Worm (Caenorhabditis elegans) whole organism, L4 larva: Measurements from ENCODE around the gene Y38E10A.34.

Experiments
- F37D6.2 ChIP-seq: sonication (generic microtip); optimal IDR thresholded peaks from 2 replicates; lab custom pipeline; 2016; ENCODE audit warnings: mild to moderate bottlenecking, missing genetic modification characterization, missing compliant biosample characterization
- ceh-28 ChIP-seq: fragments of 150-350 bp; optimal IDR thresholded peaks from 2 replicates; lab custom pipeline; 2014; ENCODE audit warnings: missing biosample characterization, missing genetic modification reagents, missing genetic modification characterization
- ceh-82 ChIP-seq: sonication (generic microtip); optimal IDR thresholded peaks from 2 replicates; lab custom pipeline; 2017; ENCODE audit warnings: missing biosample characterization, missing genetic modification characterization
- egl-27 ChIP-seq: sonication (generic microtip); optimal IDR thresholded peaks from 3 replicates; lab custom pipeline; 2017; ENCODE audit warnings: missing biosample characterization, missing genetic modification reagents, missing genetic modification characterization
- fkh-10 ChIP-seq: fragments of 150-350 bp; optimal IDR thresholded peaks from 2 replicates; lab custom pipeline; 2014; ENCODE audit warnings: missing biosample characterization, missing genetic modification reagents, missing genetic modification characterization
- lir-3 ChIP-seq: sonication (generic microtip); optimal IDR thresholded peaks from 2 replicates; lab custom pipeline; 2016; ENCODE audit warnings: mild to moderate bottlenecking, missing genetic modification characterization, missing compliant biosample characterization
- mdt-29 ChIP-seq: fragments of 200-800 bp; sonication (Bioruptor generic); IDR thresholded peaks from 2 replicates; pipeline ENCODE4 v1.3.6; 2022; ENCODE audit warnings: missing genetic modification reagents, missing genetic modification characterization, missing compliant biosample characterization
- mes-2 ChIP-seq: sonication (generic microtip); optimal IDR thresholded peaks from 2 replicates; lab custom pipeline; 2016; ENCODE audit warnings: missing genotype, mild to moderate bottlenecking, missing genetic modification characterization, missing compliant biosample characterization; ENCODE audit not compliant: poor library complexity, severe bottlenecking
- nhr-76 ChIP-seq: fragments of 150-350 bp; optimal IDR thresholded peaks from 2 replicates; lab custom pipeline; 2014; ENCODE audit warnings: missing biosample characterization, missing genetic modification characterization
- pha-4 ChIP-seq, 2 experiments: fragments of 150-350 bp in 1 of 2; fragments of 200-800 bp in 1 of 2; sonication (Bioruptor generic) in 1 of 2; IDR thresholded peaks in 1 of 2; optimal IDR thresholded peaks in 1 of 2; 2 replicates each; pipeline versions ENCODE4 v1.3.6 to Lab custom; 2014 to 2022; ENCODE audit warnings: missing genetic modification characterization in 2 of 2, missing genetic modification reagents in 2 of 2, missing biosample characterization in 1 of 2, missing compliant biosample characterization in 1 of 2
- php-3 ChIP-seq: fragments of 200-800 bp; sonication (Bioruptor generic); IDR thresholded peaks from 2 replicates; pipeline ENCODE4 v1.3.6; 2022; ENCODE audit warnings: missing genetic modification reagents, missing genetic modification characterization, missing compliant biosample characterization
- set-16 ChIP-seq: fragments of 200-800 bp; sonication (Bioruptor generic); IDR thresholded peaks from 2 replicates; pipeline ENCODE4 v1.3.6; 2022; ENCODE audit warnings: missing genetic modification reagents, missing genetic modification characterization, missing compliant biosample characterization
- unc-62 ChIP-seq, 3 experiments: fragments of 150-350 bp in 1 of 3; sonication (generic microtip); optimal IDR thresholded peaks in 2 of 3; peaks in 1 of 3; 1 replicate in 1 of 3; 2 replicates in 2 of 3; lab custom pipeline; 2014 to 2017; ENCODE audit warnings: missing biosample characterization in 3 of 3, missing genetic modification characterization in 3 of 3, missing genetic modification reagents in 3 of 3, missing genotype in 1 of 3

DNA sequence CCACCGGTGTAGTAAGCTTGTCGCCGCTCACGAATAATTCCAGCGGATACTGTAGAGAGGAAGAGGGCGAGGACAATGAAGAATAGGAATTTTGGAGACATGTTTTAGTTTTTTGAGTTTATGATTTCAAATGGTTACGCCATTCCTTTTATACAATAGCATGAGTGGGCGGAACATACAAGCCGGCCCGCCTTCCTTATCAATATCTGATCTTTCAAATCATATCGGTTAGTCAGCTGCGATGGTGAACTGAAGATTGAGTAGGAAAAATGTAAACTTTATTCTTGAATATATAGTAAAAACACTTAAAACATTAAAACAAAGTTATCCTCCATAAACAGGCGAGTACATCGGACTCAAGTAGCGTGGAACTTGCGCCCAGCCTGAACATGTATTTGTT lies 10.2 kb upstream of the Y38E10A.34 start, which contains the start of gene nspe-1:
- TF ChIP-seq F37D6.2 (tag; lab: Kevin White, UChicago) (no peak), pha-4 (GFP tag; IDR thresholded peaks at IDR 0.05; lab: Robert Waterston, UW) (no peak), pha-4 (tag; optimal IDR thresholded peaks at IDR 0.05; lab: Kevin White, UChicago) (no peak), lir-3 (tag; lab: Kevin White, UChicago) (no peak), php-3 (GFP tag; lab: Robert Waterston, UW) (no peak), mdt-29 (GFP tag; lab: Robert Waterston, UW) (no peak), egl-27 (tag; lab: Kevin White, UChicago) (no peak), unc-62 (GFP tag; optimal IDR thresholded peaks at IDR 0.05 in 1 of 2; lab: Kevin White, UChicago) (no peak), unc-62 (tag; optimal IDR thresholded peaks at IDR 0.05; lab: Kevin White, UChicago) (no peak), mes-2 (no peak), ceh-82 (tag; lab: Kevin White, UChicago) (no peak), nhr-76 (tag; lab: Kevin White, UChicago) (no peak), set-16 (GFP tag; lab: Robert Waterston, UW) (no peak), fkh-10 (no peak), ceh-28 (tag; lab: Kevin White, UChicago) (no peak)
